Fruit fly (Drosophila melanogaster) whole organism, prepupa: ENCODE measurements around the gene meru.

Experiments used
- Ets21C ChIP-seq: fragments of 200-800 bp; sonication (Bioruptor generic); optimal IDR thresholded peaks from 3 replicates; lab custom pipeline; 2016; ENCODE audit warnings: missing biosample characterization, missing genetic modification characterization
- Sox14 ChIP-seq: fragments of 200-800 bp; sonication (Bioruptor generic); optimal IDR thresholded peaks from 3 replicates; lab custom pipeline; 2016; ENCODE audit warnings: missing biosample characterization, missing genetic modification characterization
- dac ChIP-seq: fragments of 200-800 bp; sonication (Bioruptor generic); optimal IDR thresholded peaks from 2 replicates; lab custom pipeline; 2017; ENCODE audit warnings: missing biosample characterization, mild to moderate bottlenecking, missing genetic modification characterization
- lz ChIP-seq: fragments of 200-800 bp; sonication (Bioruptor generic); optimal IDR thresholded peaks from 3 replicates; lab custom pipeline; 2016; ENCODE audit warnings: missing biosample characterization, missing genetic modification characterization
- spab ChIP-seq: fragments of 200-800 bp; sonication (Bioruptor generic); optimal IDR thresholded peaks from 2 replicates; lab custom pipeline; 2017; ENCODE audit warnings: missing biosample characterization, mild to moderate bottlenecking, missing genetic modification characterization, missing genetic modification reagents

DNA sequence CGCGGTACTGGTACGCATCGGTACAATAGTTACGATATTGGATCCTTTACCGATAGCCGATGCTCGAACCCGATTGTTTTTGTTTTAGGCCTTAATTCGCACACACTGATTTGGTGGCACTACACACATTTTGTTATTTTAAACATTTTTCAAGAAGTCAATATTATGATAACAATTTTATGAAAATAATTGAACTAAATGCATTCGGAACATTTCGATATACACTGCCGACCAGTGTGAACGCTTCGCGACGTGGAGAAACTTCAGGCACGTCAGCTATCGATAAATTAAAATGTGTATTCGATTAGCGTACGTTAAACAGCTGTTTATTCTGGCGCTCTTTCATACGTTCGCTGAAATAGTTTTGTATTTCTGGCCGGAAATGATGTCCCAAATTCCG lies 11.7 kb downstream of the meru start, which contains the start of gene CG12713:
- TF ChIP-seq lz (peak; percentile 28), spab (no peak), Sox14 (GFP tag; lab: Kevin White, UChicago) (peak; percentile 27), Ets21C (GFP tag; lab: Kevin White, UChicago) (no peak), dac (GFP tag; lab: Kevin White, UChicago) (no peak)
